Worm (Caenorhabditis elegans) whole organism, young adult: ENCODE data around the gene Y50D4B.1.

Source experiments
- B0019.2 ChIP-seq: fragments of 200-800 bp; sonication (Bioruptor generic); conservative IDR thresholded peaks from 2 replicates; pipeline ENCODE4 v1.3.6; 2022; ENCODE audit warnings: missing genetic modification reagents, missing genetic modification characterization, missing compliant biosample characterization
- B0336.3 ChIP-seq: fragments of 200-800 bp; sonication (Bioruptor generic); IDR thresholded peaks from 2 replicates; pipeline ENCODE4 v1.3.6; 2022; ENCODE audit warnings: missing genetic modification characterization, missing compliant biosample characterization
- C17E4.6 ChIP-seq: fragments of 200-800 bp; sonication (Bioruptor generic); IDR thresholded peaks from 2 replicates; pipeline ENCODE4 v1.3.6; 2022; ENCODE audit warnings: missing genetic modification reagents, missing genetic modification characterization, missing compliant biosample characterization
- D2030.7 ChIP-seq: fragments of 200-800 bp; sonication (Bioruptor generic); IDR thresholded peaks from 2 replicates; pipeline ENCODE4 v1.3.6; 2022; ENCODE audit warnings: missing genetic modification reagents, missing genetic modification characterization, missing compliant biosample characterization
- F10E7.11 ChIP-seq: sonication (generic microtip); optimal IDR thresholded peaks from 2 replicates; lab custom pipeline; 2017; ENCODE audit warnings: mild to moderate bottlenecking, missing genetic modification characterization, moderate library complexity, missing compliant biosample characterization
- F22D6.2 ChIP-seq: sonication (generic microtip); optimal IDR thresholded peaks from 2 replicates; lab custom pipeline; 2016; ENCODE audit warnings: mild to moderate bottlenecking, missing genetic modification characterization, missing compliant biosample characterization
- F23B12.7 ChIP-seq: sonication (generic microtip); optimal IDR thresholded peaks from 2 replicates; lab custom pipeline; 2017; ENCODE audit warnings: missing genetic modification characterization, mild to moderate bottlenecking, missing compliant biosample characterization, antibody characterized with exemption, moderate library complexity; ENCODE audit not compliant: insufficient read depth
- F33H1.4 ChIP-seq: fragments of 200-800 bp; sonication (Bioruptor generic); IDR thresholded peaks from 2 replicates; pipeline ENCODE4 v1.3.6; 2022; ENCODE audit warnings: missing genetic modification reagents, missing genetic modification characterization, missing compliant biosample characterization
- F39B2.1 ChIP-seq: fragments of 200-800 bp; sonication (Bioruptor generic); IDR thresholded peaks from 2 replicates; pipeline ENCODE4 v1.3.6; 2022; ENCODE audit warnings: missing genetic modification reagents, missing genetic modification characterization, missing compliant biosample characterization
- F57C9.4 ChIP-seq: sonication (generic microtip); optimal IDR thresholded peaks from 2 replicates; lab custom pipeline; 2017; ENCODE audit warnings: mild to moderate bottlenecking, missing genetic modification characterization, missing compliant biosample characterization
- T07F8.4 ChIP-seq: sonication (generic microtip); optimal IDR thresholded peaks from 2 replicates; lab custom pipeline; 2016; ENCODE audit warnings: mild to moderate bottlenecking, missing genetic modification characterization, moderate library complexity, missing compliant biosample characterization
- Y53F4B.3 ChIP-seq: fragments of 200-800 bp; sonication (Bioruptor generic); IDR thresholded peaks from 2 replicates; pipeline ENCODE4 v1.3.6; 2022; ENCODE audit warnings: missing genetic modification reagents, missing genetic modification characterization, missing compliant biosample characterization
- Y56A3A.18 ChIP-seq: fragments of 200-800 bp; sonication (Bioruptor generic); IDR thresholded peaks from 2 replicates; pipeline ENCODE4 v1.3.6; 2022; ENCODE audit warnings: missing genetic modification reagents, missing genetic modification characterization, missing compliant biosample characterization
- akir-1 ChIP-seq: fragments of 200-800 bp; sonication (Bioruptor generic); optimal IDR thresholded peaks from 2 replicates; lab custom pipeline; 2018; ENCODE audit warnings: mild to moderate bottlenecking, missing genetic modification characterization, moderate library complexity, missing compliant biosample characterization
- ama-1 ChIP-seq, 3 experiments: fragments of 150-350 bp in 1 of 3; sonication (generic microtip) in 2 of 3; optimal IDR thresholded peaks; 2 replicates each; lab custom pipeline; 2014 to 2018; ENCODE audit warnings: missing biosample characterization in 2 of 3, missing genetic modification characterization in 2 of 3, missing genetic modification reagents in 2 of 3
- attf-3 ChIP-seq: fragments of 200-800 bp; sonication (Bioruptor generic); conservative IDR thresholded peaks from 2 replicates; pipeline ENCODE4 v1.3.6; 2022; ENCODE audit warnings: missing genetic modification reagents, missing genetic modification characterization, missing compliant biosample characterization
- attf-5 ChIP-seq: fragments of 200-800 bp; sonication (Bioruptor generic); optimal IDR thresholded peaks from 2 replicates; lab custom pipeline; 2018; ENCODE audit warnings: mild to moderate bottlenecking, missing genetic modification characterization, missing compliant biosample characterization
- cebp-1 ChIP-seq, 2 experiments: fragments of 200-800 bp in 1 of 2; sonication (Bioruptor generic) in 1 of 2; sonication (generic microtip) in 1 of 2; IDR thresholded peaks in 1 of 2; optimal IDR thresholded peaks in 1 of 2; 2 replicates each; pipeline versions ENCODE4 v1.3.6 to Lab custom; 2017 to 2022; ENCODE audit warnings: missing compliant biosample characterization in 2 of 2, missing genetic modification characterization in 2 of 2, mild to moderate bottlenecking in 1 of 2, missing genetic modification reagents in 1 of 2, moderate library complexity in 1 of 2
- ceh-79 ChIP-seq: sonication (generic microtip); optimal IDR thresholded peaks from 2 replicates; lab custom pipeline; 2017; ENCODE audit warnings: mild to moderate bottlenecking, missing genetic modification characterization, missing compliant biosample characterization
- ceh-91 ChIP-seq: fragments of 200-800 bp; sonication (Bioruptor generic); IDR thresholded peaks from 2 replicates; pipeline ENCODE4 v1.3.6; 2022; ENCODE audit warnings: missing genetic modification reagents, missing genetic modification characterization, missing compliant biosample characterization
- egl-18 ChIP-seq: fragments of 200-800 bp; sonication (Bioruptor generic); IDR thresholded peaks from 2 replicates; pipeline ENCODE4 v1.3.6; 2022; ENCODE audit warnings: missing genetic modification reagents, missing genetic modification characterization, missing compliant biosample characterization
- egrh-3 ChIP-seq: fragments of 200-800 bp; sonication (Bioruptor generic); IDR thresholded peaks from 2 replicates; pipeline ENCODE4 v1.3.6; 2022; ENCODE audit warnings: missing genetic modification reagents, missing genetic modification characterization, missing compliant biosample characterization
- fkh-3 ChIP-seq: sonication (generic microtip); optimal IDR thresholded peaks from 2 replicates; lab custom pipeline; 2016; ENCODE audit warnings: mild to moderate bottlenecking, missing genetic modification characterization, missing compliant biosample characterization
- hmg-20 ChIP-seq: fragments of 200-800 bp; sonication (Bioruptor generic); IDR thresholded peaks from 2 replicates; pipeline ENCODE4 v1.3.6; 2022; ENCODE audit warnings: missing genetic modification reagents, missing genetic modification characterization, missing compliant biosample characterization
- lag-1 ChIP-seq: fragments of 200-800 bp; sonication (Bioruptor generic); IDR thresholded peaks from 2 replicates; pipeline ENCODE4 v1.3.6; 2022; ENCODE audit warnings: missing genetic modification reagents, missing genetic modification characterization, missing compliant biosample characterization
- let-526 ChIP-seq: fragments of 200-800 bp; sonication (Bioruptor generic); IDR thresholded peaks from 2 replicates; pipeline ENCODE4 v1.3.6; 2022; ENCODE audit warnings: missing genetic modification reagents, missing genetic modification characterization, missing compliant biosample characterization
- let-607 ChIP-seq, 2 experiments: fragments of 200-800 bp in 1 of 2; sonication (Bioruptor generic) in 1 of 2; sonication (generic microtip) in 1 of 2; optimal IDR thresholded peaks; 2 replicates each; lab custom pipeline; 2016 to 2018; ENCODE audit warnings: mild to moderate bottlenecking in 2 of 2, missing compliant biosample characterization in 2 of 2, missing genetic modification characterization in 2 of 2, moderate library complexity in 2 of 2, missing genotype in 1 of 2
- madf-10 ChIP-seq: sonication (generic microtip); optimal IDR thresholded peaks from 2 replicates; lab custom pipeline; 2016; ENCODE audit warnings: mild to moderate bottlenecking, missing genetic modification characterization, missing compliant biosample characterization
- madf-3 ChIP-seq: fragments of 200-800 bp; sonication (Bioruptor generic); IDR thresholded peaks from 2 replicates; pipeline ENCODE4 v1.3.6; 2022; ENCODE audit warnings: missing genetic modification reagents, missing genetic modification characterization, missing compliant biosample characterization
- madf-8 ChIP-seq: fragments of 200-800 bp; sonication (Bioruptor generic); conservative IDR thresholded peaks from 2 replicates; pipeline ENCODE4 v1.3.6; 2022; ENCODE audit warnings: missing genetic modification reagents, missing genetic modification characterization, missing compliant biosample characterization
- mcd-1 ChIP-seq: fragments of 200-800 bp; sonication (Bioruptor generic); IDR thresholded peaks from 2 replicates; pipeline ENCODE4 v1.3.6; 2022; ENCODE audit warnings: missing genetic modification reagents, missing genetic modification characterization, missing compliant biosample characterization
- mel-28 ChIP-seq: sonication (generic microtip); optimal IDR thresholded peaks from 2 replicates; lab custom pipeline; 2016; ENCODE audit warnings: borderline replicate concordance, mild to moderate bottlenecking, missing genetic modification characterization, missing compliant biosample characterization
- nfyb-1 ChIP-seq: fragments of 200-800 bp; sonication (Bioruptor generic); IDR thresholded peaks from 2 replicates; pipeline ENCODE4 v1.3.6; 2022; ENCODE audit warnings: missing genetic modification reagents, missing genetic modification characterization, missing compliant biosample characterization
- nhr-120 ChIP-seq: fragments of 200-800 bp; sonication (Bioruptor generic); IDR thresholded peaks from 2 replicates; pipeline ENCODE4 v1.3.6; 2022; ENCODE audit warnings: missing genetic modification characterization, missing compliant biosample characterization
- nhr-179 ChIP-seq: sonication (generic microtip); optimal IDR thresholded peaks from 2 replicates; lab custom pipeline; 2016; ENCODE audit warnings: mild to moderate bottlenecking, missing genetic modification characterization, missing compliant biosample characterization
- nhr-27 ChIP-seq: fragments of 200-800 bp; sonication (Bioruptor generic); optimal IDR thresholded peaks from 2 replicates; lab custom pipeline; 2018; ENCODE audit warnings: mild to moderate bottlenecking, missing genetic modification characterization, moderate library complexity, missing compliant biosample characterization
- nhr-80 ChIP-seq: sonication (generic microtip); optimal IDR thresholded peaks from 2 replicates; lab custom pipeline; 2016; ENCODE audit warnings: missing genetic modification characterization, missing compliant biosample characterization
- nhr-90 ChIP-seq: sonication (generic microtip); optimal IDR thresholded peaks from 2 replicates; lab custom pipeline; 2016; ENCODE audit warnings: missing genotype, mild to moderate bottlenecking, missing genetic modification characterization, missing compliant biosample characterization
- repo-1 ChIP-seq: sonication (generic microtip); optimal IDR thresholded peaks from 2 replicates; lab custom pipeline; 2017; ENCODE audit warnings: mild to moderate bottlenecking, missing genetic modification characterization, missing compliant biosample characterization
- rpc-1 ChIP-seq, 2 experiments: fragments of 150-350 bp in 1 of 2; sonication (generic microtip) in 1 of 2; optimal IDR thresholded peaks; 2 replicates each; lab custom pipeline; 2014 to 2018; ENCODE audit warnings: missing biosample characterization in 1 of 2, missing genetic modification characterization in 1 of 2, missing genetic modification reagents in 1 of 2, missing genotype in 1 of 2
- snpc-1.3 ChIP-seq: sonication (generic microtip); optimal IDR thresholded peaks from 2 replicates; lab custom pipeline; 2017; ENCODE audit warnings: missing genetic modification characterization, mild to moderate bottlenecking, missing compliant biosample characterization, antibody characterized with exemption, moderate library complexity, missing genotype, missing genetic modification reagents; ENCODE audit not compliant: insufficient read depth
- sptf-2 ChIP-seq: fragments of 200-800 bp; sonication (Bioruptor generic); optimal IDR thresholded peaks from 2 replicates; lab custom pipeline; 2018; ENCODE audit warnings: mild to moderate bottlenecking, missing genetic modification characterization, missing compliant biosample characterization
- tbp1 ChIP-seq: fragments of 200-800 bp; sonication (Bioruptor generic); optimal IDR thresholded peaks from 2 replicates; lab custom pipeline; 2018; ENCODE audit warnings: mild to moderate bottlenecking, missing genetic modification characterization, missing compliant biosample characterization
- tlf-1 ChIP-seq: fragments of 200-800 bp; sonication (Bioruptor generic); optimal IDR thresholded peaks from 2 replicates; lab custom pipeline; 2018; ENCODE audit warnings: mild to moderate bottlenecking, missing genetic modification characterization, missing compliant biosample characterization
- xnd-1 ChIP-seq: sonication (generic microtip); optimal IDR thresholded peaks from 2 replicates; lab custom pipeline; 2016; ENCODE audit warnings: missing genotype, missing genetic modification reagents, missing genetic modification characterization, missing compliant biosample characterization
- ztf-3 ChIP-seq: fragments of 200-800 bp; sonication (Bioruptor generic); optimal IDR thresholded peaks from 2 replicates; lab custom pipeline; 2018; ENCODE audit warnings: mild to moderate bottlenecking, missing genetic modification characterization, missing compliant biosample characterization
- ztf-6 ChIP-seq: fragments of 200-800 bp; sonication (Bioruptor generic); IDR thresholded peaks from 2 replicates; pipeline ENCODE4 v1.3.6; 2022; ENCODE audit warnings: missing genetic modification reagents, missing genetic modification characterization, missing compliant biosample characterization

The Y50D4B.1 gene

ce11 chrV:1152736-1153135 is 40.0 kb downstream of the Y50D4B.1 start (continued):
- TF ChIP-seq madf-3 (GFP tag; lab: Robert Waterston, UW), result peak; percentile 29; the same call in 1 of the 2 replicates
- TF ChIP-seq snpc-1.3 (tag; lab: Kevin White, UChicago), result peak; percentile 15
- 0 out of 2 replicates have a peak, but pooled peaks have one; percentile 17 for TF ChIP-seq nfyb-1 (GFP tag; lab: Robert Waterston, UW)
- no peak for TF ChIP-seq nhr-179 (tag; lab: Kevin White, UChicago)
- TF ChIP-seq akir-1 (GFP tag; lab: Kevin White, UChicago), result no peak
- no peak for TF ChIP-seq attf-5
- TF ChIP-seq Y56A3A.18 (GFP tag; lab: Robert Waterston, UW), result no peak
- no peak for TF ChIP-seq F10E7.11 (tag; lab: Kevin White, UChicago)
- no peak for TF ChIP-seq egl-18
- TF ChIP-seq F33H1.4, result peak; percentile 95
- no peak for TF ChIP-seq nhr-120 (GFP tag; lab: Robert Waterston, UW)
- TF ChIP-seq mel-28 (tag; lab: Kevin White, UChicago), result no peak
- TF ChIP-seq ztf-6 (GFP tag; lab: Robert Waterston, UW), result no peak
- TF ChIP-seq sptf-2 (GFP tag; lab: Kevin White, UChicago), result no peak
- no peak for TF ChIP-seq fkh-3 (tag; lab: Kevin White, UChicago)
- peak; percentile 40 for TF ChIP-seq tbp1
- no peak for TF ChIP-seq F57C9.4 (tag; lab: Kevin White, UChicago)
- TF ChIP-seq xnd-1 (tag; lab: Kevin White, UChicago), result peak; percentile 92
- TF ChIP-seq ceh-91 (GFP tag; lab: Robert Waterston, UW), result peak; percentile 86
- peak; percentile 57; the same call in 1 of the 2 replicates for TF ChIP-seq mcd-1
- TF ChIP-seq nhr-80 (tag; lab: Kevin White, UChicago), result no peak
- TF ChIP-seq F22D6.2 (tag; lab: Kevin White, UChicago), result no peak
- peak; percentile 93 for TF ChIP-seq D2030.7 (GFP tag; lab: Robert Waterston, UW)
- TF ChIP-seq F23B12.7 (tag; lab: Kevin White, UChicago), result no peak
- TF ChIP-seq repo-1, result no peak
- TF ChIP-seq B0019.2 (GFP tag; lab: Robert Waterston, UW), result peak; percentile 46; the same call in 1 of the 2 replicates
- no peak for TF ChIP-seq ceh-79
- TF ChIP-seq cebp-1 (GFP tag; IDR thresholded peaks at IDR 0.05; lab: Robert Waterston, UW), result no peak
- TF ChIP-seq cebp-1 (tag; optimal IDR thresholded peaks at IDR 0.05; lab: Kevin White, UChicago), result no peak
- TF ChIP-seq ama-1 (optimal IDR thresholded peaks at IDR 0.05; lab: Kevin White, UChicago), result no peak
- no peak for TF ChIP-seq ama-1 (GFP tag; optimal IDR thresholded peaks at IDR 0.05; lab: Kevin White, UChicago)
- TF ChIP-seq B0336.3, result no peak; the same call in 1 of the 2 replicates
- no peak for TF ChIP-seq Y53F4B.3 (GFP tag; lab: Robert Waterston, UW)
- no peak for TF ChIP-seq madf-10 (tag; lab: Kevin White, UChicago)
- TF ChIP-seq C17E4.6 (GFP tag; lab: Robert Waterston, UW), result peak; percentile 41; the same call in 1 of the 2 replicates
- no peak for TF ChIP-seq nhr-90 (tag; lab: Kevin White, UChicago)
- TF ChIP-seq egrh-3 (GFP tag; lab: Robert Waterston, UW), result no peak
- no peak for TF ChIP-seq let-526 (GFP tag; lab: Robert Waterston, UW)
- TF ChIP-seq ztf-3 (GFP tag; lab: Kevin White, UChicago), result no peak
- TF ChIP-seq lag-1 (GFP tag; lab: Robert Waterston, UW), result no peak
- TF ChIP-seq nhr-27 (tag; lab: Kevin White, UChicago), result no peak
- no peak for TF ChIP-seq rpc-1 (optimal IDR thresholded peaks at IDR 0.05; lab: Kevin White, UChicago)
- no peak for TF ChIP-seq rpc-1 (tag; optimal IDR thresholded peaks at IDR 0.05; lab: Kevin White, UChicago)
- TF ChIP-seq tlf-1 (GFP tag; lab: Kevin White, UChicago), result peak; percentile 65
- TF ChIP-seq attf-3, result no peak
- TF ChIP-seq F39B2.1 (GFP tag; lab: Robert Waterston, UW), result no peak
- TF ChIP-seq T07F8.4, result no peak
- no peak for TF ChIP-seq hmg-20 (GFP tag; lab: Robert Waterston, UW)
- no peak for TF ChIP-seq let-607 (tag; optimal IDR thresholded peaks at IDR 0.05; lab: Kevin White, UChicago)
- peak; percentile 92 for TF ChIP-seq madf-8
